Worm (Caenorhabditis elegans) whole organism, young adult: Measurements from ENCODE around the gene str-97.

Source experiments
- B0261.1 ChIP-seq: sonication (generic microtip); optimal IDR thresholded peaks from 2 replicates; lab custom pipeline; 2016; ENCODE audit warnings: mild to moderate bottlenecking, missing genetic modification characterization, moderate library complexity, missing compliant biosample characterization
- C17E4.6 ChIP-seq: fragments of 200-800 bp; sonication (Bioruptor generic); IDR thresholded peaks from 2 replicates; pipeline ENCODE4 v1.3.6; 2022; ENCODE audit warnings: missing genetic modification reagents, missing genetic modification characterization, missing compliant biosample characterization
- D2030.7 ChIP-seq: fragments of 200-800 bp; sonication (Bioruptor generic); IDR thresholded peaks from 2 replicates; pipeline ENCODE4 v1.3.6; 2022; ENCODE audit warnings: missing genetic modification reagents, missing genetic modification characterization, missing compliant biosample characterization
- F10E7.11 ChIP-seq: sonication (generic microtip); optimal IDR thresholded peaks from 2 replicates; lab custom pipeline; 2017; ENCODE audit warnings: mild to moderate bottlenecking, missing genetic modification characterization, moderate library complexity, missing compliant biosample characterization
- F23B12.7 ChIP-seq: sonication (generic microtip); optimal IDR thresholded peaks from 2 replicates; lab custom pipeline; 2017; ENCODE audit warnings: missing genetic modification characterization, mild to moderate bottlenecking, missing compliant biosample characterization, antibody characterized with exemption, moderate library complexity; ENCODE audit not compliant: insufficient read depth
- F37B4.10 ChIP-seq: fragments of 200-800 bp; sonication (Bioruptor generic); IDR thresholded peaks from 2 replicates; pipeline ENCODE4 v1.3.6; 2022; ENCODE audit warnings: missing genetic modification characterization, missing compliant biosample characterization
- F39B2.1 ChIP-seq: fragments of 200-800 bp; sonication (Bioruptor generic); IDR thresholded peaks from 2 replicates; pipeline ENCODE4 v1.3.6; 2022; ENCODE audit warnings: missing genetic modification reagents, missing genetic modification characterization, missing compliant biosample characterization
- F49E8.2 ChIP-seq: sonication (generic microtip); optimal IDR thresholded peaks from 3 replicates; lab custom pipeline; 2017; ENCODE audit warnings: missing genetic modification characterization, mild to moderate bottlenecking, missing compliant biosample characterization, antibody characterized with exemption, moderate library complexity; ENCODE audit not compliant: insufficient read depth
- F55B11.4 ChIP-seq: sonication (generic microtip); optimal IDR thresholded peaks from 2 replicates; lab custom pipeline; 2016; ENCODE audit warnings: missing compliant biosample characterization, missing genetic modification characterization, borderline replicate concordance; ENCODE audit not compliant: insufficient read depth
- F57A8.1 ChIP-seq: fragments of 200-800 bp; sonication (Bioruptor generic); optimal IDR thresholded peaks from 2 replicates; lab custom pipeline; 2018; ENCODE audit warnings: mild to moderate bottlenecking, missing genetic modification characterization, moderate library complexity, missing compliant biosample characterization
- Y53G8AR.9 ChIP-seq: fragments of 200-800 bp; sonication (Bioruptor generic); conservative IDR thresholded peaks from 2 replicates; pipeline ENCODE4 v1.3.6; 2022; ENCODE audit warnings: missing genetic modification reagents, missing genetic modification characterization, missing compliant biosample characterization
- akir-1 ChIP-seq: fragments of 200-800 bp; sonication (Bioruptor generic); optimal IDR thresholded peaks from 2 replicates; lab custom pipeline; 2018; ENCODE audit warnings: mild to moderate bottlenecking, missing genetic modification characterization, moderate library complexity, missing compliant biosample characterization
- aptf-2 ChIP-seq: fragments of 200-800 bp; sonication (Bioruptor generic); conservative IDR thresholded peaks from 2 replicates; pipeline ENCODE4 v1.3.6; 2022; ENCODE audit warnings: missing genetic modification reagents, missing genetic modification characterization, missing compliant biosample characterization
- aptf-3 ChIP-seq: fragments of 200-800 bp; sonication (Bioruptor generic); IDR thresholded peaks from 2 replicates; pipeline ENCODE4 v1.3.6; 2022; ENCODE audit warnings: missing genetic modification characterization, missing compliant biosample characterization
- atf-7 ChIP-seq: sonication (generic microtip); optimal IDR thresholded peaks from 2 replicates; lab custom pipeline; 2017; ENCODE audit warnings: mild to moderate bottlenecking, missing genetic modification characterization, missing compliant biosample characterization
- attf-3 ChIP-seq: fragments of 200-800 bp; sonication (Bioruptor generic); conservative IDR thresholded peaks from 2 replicates; pipeline ENCODE4 v1.3.6; 2022; ENCODE audit warnings: missing genetic modification reagents, missing genetic modification characterization, missing compliant biosample characterization
- attf-5 ChIP-seq: fragments of 200-800 bp; sonication (Bioruptor generic); optimal IDR thresholded peaks from 2 replicates; lab custom pipeline; 2018; ENCODE audit warnings: mild to moderate bottlenecking, missing genetic modification characterization, missing compliant biosample characterization
- ceh-100 ChIP-seq: fragments of 200-800 bp; sonication (Bioruptor generic); IDR thresholded peaks from 2 replicates; pipeline ENCODE4 v1.3.6; 2022; ENCODE audit warnings: missing genetic modification reagents, missing genetic modification characterization, missing compliant biosample characterization
- ceh-27 ChIP-seq: fragments of 200-800 bp; sonication (Bioruptor generic); optimal IDR thresholded peaks from 2 replicates; lab custom pipeline; 2018; ENCODE audit warnings: mild to moderate bottlenecking, missing genetic modification characterization, moderate library complexity, missing compliant biosample characterization
- egl-44 ChIP-seq: fragments of 200-800 bp; sonication (Bioruptor generic); IDR thresholded peaks from 2 replicates; pipeline ENCODE4 v1.3.6; 2022; ENCODE audit warnings: missing genetic modification reagents, missing genetic modification characterization, missing compliant biosample characterization
- egrh-3 ChIP-seq: fragments of 200-800 bp; sonication (Bioruptor generic); IDR thresholded peaks from 2 replicates; pipeline ENCODE4 v1.3.6; 2022; ENCODE audit warnings: missing genetic modification reagents, missing genetic modification characterization, missing compliant biosample characterization
- him-1 ChIP-seq: sonication (generic microtip); optimal IDR thresholded peaks from 2 replicates; lab custom pipeline; 2016; ENCODE audit warnings: missing genotype, missing genetic modification reagents, missing genetic modification characterization, missing compliant biosample characterization
- hmg-20 ChIP-seq: fragments of 200-800 bp; sonication (Bioruptor generic); IDR thresholded peaks from 2 replicates; pipeline ENCODE4 v1.3.6; 2022; ENCODE audit warnings: missing genetic modification reagents, missing genetic modification characterization, missing compliant biosample characterization
- lag-1 ChIP-seq: fragments of 200-800 bp; sonication (Bioruptor generic); IDR thresholded peaks from 2 replicates; pipeline ENCODE4 v1.3.6; 2022; ENCODE audit warnings: missing genetic modification reagents, missing genetic modification characterization, missing compliant biosample characterization
- lin-26 ChIP-seq: fragments of 200-800 bp; sonication (Bioruptor generic); IDR thresholded peaks from 2 replicates; pipeline ENCODE4 v1.3.6; 2022; ENCODE audit warnings: missing genetic modification reagents, missing genetic modification characterization, missing compliant biosample characterization
- lin-40 ChIP-seq: sonication (generic microtip); optimal IDR thresholded peaks from 2 replicates; lab custom pipeline; 2016; ENCODE audit warnings: missing genetic modification characterization, mild to moderate bottlenecking, missing compliant biosample characterization, missing genotype, missing genetic modification reagents
- lir-1 ChIP-seq: fragments of 200-800 bp; sonication (Bioruptor generic); conservative IDR thresholded peaks from 2 replicates; pipeline ENCODE4 v1.3.6; 2022; ENCODE audit warnings: missing genetic modification reagents, missing genetic modification characterization, missing compliant biosample characterization
- madf-3 ChIP-seq: fragments of 200-800 bp; sonication (Bioruptor generic); IDR thresholded peaks from 2 replicates; pipeline ENCODE4 v1.3.6; 2022; ENCODE audit warnings: missing genetic modification reagents, missing genetic modification characterization, missing compliant biosample characterization
- nfya-2 ChIP-seq: fragments of 200-800 bp; sonication (Bioruptor generic); IDR thresholded peaks from 2 replicates; pipeline ENCODE4 v1.3.6; 2022; ENCODE audit warnings: missing genetic modification reagents, missing genetic modification characterization, missing compliant biosample characterization
- nhr-179 ChIP-seq: sonication (generic microtip); optimal IDR thresholded peaks from 2 replicates; lab custom pipeline; 2016; ENCODE audit warnings: mild to moderate bottlenecking, missing genetic modification characterization, missing compliant biosample characterization
- pbrm-1 ChIP-seq: fragments of 200-800 bp; sonication (Bioruptor generic); IDR thresholded peaks from 2 replicates; pipeline ENCODE4 v1.3.6; 2022; ENCODE audit warnings: missing genetic modification reagents, missing genetic modification characterization, missing compliant biosample characterization
- pha-4 ChIP-seq: fragments of 150-350 bp; sonication (generic microtip); optimal IDR thresholded peaks from 2 replicates; lab custom pipeline; 2014; ENCODE audit warnings: missing biosample characterization, missing genetic modification reagents, missing genetic modification characterization
- rpc-1 ChIP-seq, 2 experiments: fragments of 150-350 bp in 1 of 2; sonication (generic microtip) in 1 of 2; optimal IDR thresholded peaks; 2 replicates each; lab custom pipeline; 2014 to 2018; ENCODE audit warnings: missing biosample characterization in 1 of 2, missing genetic modification characterization in 1 of 2, missing genetic modification reagents in 1 of 2, missing genotype in 1 of 2
- sdz-38 ChIP-seq: sonication (generic microtip); optimal IDR thresholded peaks from 2 replicates; lab custom pipeline; 2016; ENCODE audit warnings: missing genotype, missing genetic modification characterization, missing compliant biosample characterization
- snpc-1.1 ChIP-seq: sonication (generic microtip); optimal IDR thresholded peaks from 2 replicates; lab custom pipeline; 2017; ENCODE audit warnings: missing genetic modification characterization, mild to moderate bottlenecking, missing compliant biosample characterization, antibody characterized with exemption, moderate library complexity, missing genotype, missing genetic modification reagents; ENCODE audit not compliant: insufficient read depth
- snpc-3.4 ChIP-seq: sonication (generic microtip); optimal IDR thresholded peaks from 2 replicates; lab custom pipeline; 2017; ENCODE audit warnings: missing genetic modification characterization, mild to moderate bottlenecking, missing compliant biosample characterization, antibody characterized with exemption, moderate library complexity, missing genotype, missing genetic modification reagents
- sptf-2 ChIP-seq: fragments of 200-800 bp; sonication (Bioruptor generic); optimal IDR thresholded peaks from 2 replicates; lab custom pipeline; 2018; ENCODE audit warnings: mild to moderate bottlenecking, missing genetic modification characterization, missing compliant biosample characterization
- tbx-9 ChIP-seq: sonication (generic microtip); optimal IDR thresholded peaks from 2 replicates; lab custom pipeline; 2016; ENCODE audit warnings: borderline replicate concordance, missing genetic modification characterization, inconsistent platforms, missing compliant biosample characterization
- unc-62 ChIP-seq: fragments of 150-350 bp; optimal IDR thresholded peaks from 2 replicates; lab custom pipeline; 2014; ENCODE audit warnings: missing biosample characterization, missing genetic modification reagents, missing genetic modification characterization
- xnd-1 ChIP-seq: sonication (generic microtip); optimal IDR thresholded peaks from 2 replicates; lab custom pipeline; 2016; ENCODE audit warnings: missing genotype, missing genetic modification reagents, missing genetic modification characterization, missing compliant biosample characterization
- ztf-28 ChIP-seq: fragments of 200-800 bp; sonication (Bioruptor generic); IDR thresholded peaks from 2 replicates; pipeline ENCODE4 v1.3.6; 2022; ENCODE audit warnings: missing genetic modification reagents, missing genetic modification characterization, missing compliant biosample characterization
- ztf-6 ChIP-seq: fragments of 200-800 bp; sonication (Bioruptor generic); IDR thresholded peaks from 2 replicates; pipeline ENCODE4 v1.3.6; 2022; ENCODE audit warnings: missing genetic modification reagents, missing genetic modification characterization, missing compliant biosample characterization

Gene str-97

DNA sequence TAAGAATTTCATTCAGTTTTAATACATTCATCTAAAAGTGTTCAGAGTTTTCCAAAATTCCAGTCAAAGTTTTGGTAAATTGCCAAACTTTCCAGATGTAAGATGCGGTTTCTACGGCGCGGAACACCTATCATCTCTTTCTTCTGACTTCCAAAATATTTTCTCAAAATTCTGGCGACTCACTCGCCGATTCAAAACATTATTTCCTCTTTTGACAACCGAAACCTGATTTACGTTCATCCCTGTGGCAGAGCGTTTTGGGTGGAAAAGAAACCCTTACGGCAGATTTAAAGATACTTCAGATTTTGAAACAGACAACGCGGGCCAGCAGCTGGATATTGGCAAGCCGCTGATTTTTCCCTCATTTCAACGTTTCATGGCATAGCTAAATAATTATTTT, 43.0 kb upstream of the str-97 start, which contains the start of gene F11A5.5:
Gene F11A5.5, plus strand, starts transcription at position 301 of the 400 bp plus-strand sequence.
- TF ChIP-seq pha-4 (tag; lab: Kevin White, UChicago) (no peak), F39B2.1 (GFP tag; lab: Robert Waterston, UW) (no peak), B0261.1 (tag; lab: Kevin White, UChicago) (no peak), F57A8.1 (GFP tag; lab: Kevin White, UChicago) (no peak), nhr-179 (tag; lab: Kevin White, UChicago) (no peak), snpc-1.1 (no peak), sdz-38 (tag; lab: Kevin White, UChicago) (no peak), attf-5 (GFP tag; lab: Kevin White, UChicago) (no peak), sptf-2 (no peak), ztf-6 (GFP tag; lab: Robert Waterston, UW) (no peak)

DNA sequence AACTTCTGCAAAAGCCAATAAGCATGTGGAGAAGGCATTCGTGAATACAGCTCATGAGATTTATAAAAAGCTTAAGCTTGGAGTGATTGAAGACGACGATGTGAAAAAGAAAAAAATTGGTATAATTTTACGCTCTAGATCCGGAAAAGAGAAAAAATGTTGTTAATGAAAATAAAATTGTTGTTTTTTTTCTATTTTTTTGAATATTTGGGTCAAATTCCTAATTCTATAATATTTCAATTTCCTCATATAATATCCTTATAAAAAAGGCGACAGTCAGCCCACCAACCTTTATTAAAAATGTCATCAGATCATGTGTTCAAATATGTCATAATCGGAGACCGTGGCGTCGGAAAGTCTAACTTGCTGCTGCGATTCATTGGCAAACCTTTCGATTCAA, 40.4 kb upstream of the str-97 start, which contains the start of gene rabr-3:
Gene rabr-3, plus strand, starts transcription at position 301 of the 400 bp plus-strand sequence.
- TF ChIP-seq nfya-2 (GFP tag; lab: Robert Waterston, UW) (no peak), rpc-1 (optimal IDR thresholded peaks at IDR 0.05; lab: Kevin White, UChicago) (no peak), rpc-1 (tag; optimal IDR thresholded peaks at IDR 0.05; lab: Kevin White, UChicago) (no peak), lir-1 (GFP tag; lab: Robert Waterston, UW) (no peak), lin-40 (no peak), madf-3 (GFP tag; lab: Robert Waterston, UW) (no peak), F10E7.11 (tag; lab: Kevin White, UChicago) (no peak), aptf-3 (no peak), Y53G8AR.9 (GFP tag; lab: Robert Waterston, UW) (no peak), C17E4.6 (no peak), sptf-2 (no peak), unc-62 (GFP tag; lab: Kevin White, UChicago) (no peak), egrh-3 (GFP tag; lab: Robert Waterston, UW) (no peak), F49E8.2 (tag; lab: Kevin White, UChicago) (no peak), attf-3 (no peak), ztf-28 (GFP tag; lab: Robert Waterston, UW) (no peak), F23B12.7 (tag; lab: Kevin White, UChicago) (no peak), aptf-2 (GFP tag; lab: Robert Waterston, UW) (no peak), ceh-100 (GFP tag; lab: Robert Waterston, UW) (no peak), F55B11.4 (tag; lab: Kevin White, UChicago) (no peak), lin-26 (GFP tag; lab: Robert Waterston, UW) (no peak)
- TF ChIP-seq, all 124 proteins: peak for 0

DNA sequence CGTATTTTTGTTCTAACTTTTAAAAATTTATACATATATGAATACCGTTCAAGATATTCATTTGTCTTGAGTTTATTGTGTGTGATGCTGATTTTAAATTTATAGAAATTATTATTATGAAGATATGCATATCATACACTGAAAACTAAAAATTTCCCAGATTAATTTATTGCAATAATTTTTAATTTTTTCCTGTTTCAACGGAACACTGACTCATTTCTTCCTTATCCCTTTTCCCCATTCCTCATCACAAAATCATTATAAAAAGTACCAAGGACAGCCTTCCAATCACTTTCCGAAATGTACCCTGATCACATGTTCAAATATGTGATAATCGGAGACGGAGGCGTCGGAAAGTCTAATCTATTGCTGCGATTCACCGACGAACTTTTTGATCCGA, 39.6 kb upstream of the str-97 start, which contains the start of gene rabr-4:
Gene rabr-4, plus strand, starts transcription at position 301 of the 400 bp plus-strand sequence.
- TF ChIP-seq egl-44 (GFP tag; lab: Robert Waterston, UW) = no peak
- TF ChIP-seq nhr-179 (tag; lab: Kevin White, UChicago) = no peak
- TF ChIP-seq F10E7.11 (tag; lab: Kevin White, UChicago) = no peak
- TF ChIP-seq F55B11.4 (tag; lab: Kevin White, UChicago) = no peak
- TF ChIP-seq xnd-1 = no peak
- TF ChIP-seq, all 124 proteins: peak for 0

DNA sequence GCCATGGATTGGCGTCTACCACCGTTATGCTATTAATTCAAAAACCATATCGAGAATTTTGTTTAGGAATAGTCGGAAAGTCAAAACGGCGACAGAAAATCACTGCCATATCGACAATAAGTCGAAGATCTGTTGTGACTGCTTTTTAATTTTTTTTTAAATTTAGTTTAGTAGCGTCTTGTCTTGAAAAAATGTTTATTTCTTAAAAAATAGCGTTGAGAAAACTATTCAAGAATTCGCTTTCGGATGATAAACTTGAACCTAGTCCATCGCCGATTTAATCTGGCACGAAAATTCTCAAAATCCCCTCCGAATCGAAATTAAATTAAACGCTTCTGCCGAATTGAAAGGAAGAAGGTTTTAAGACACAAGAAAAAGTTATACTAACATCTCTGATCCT, 37.1 kb upstream of the str-97 start, which contains the start of gene srh-279:
Gene srh-279, plus strand, starts transcription at position 301 of the 400 bp plus-strand sequence.
- TF ChIP-seq akir-1 (GFP tag; lab: Kevin White, UChicago) (no peak), ceh-27 (GFP tag; lab: Kevin White, UChicago) (no peak), F37B4.10 (GFP tag; lab: Robert Waterston, UW) (no peak), him-1 (tag; lab: Kevin White, UChicago) (no peak), F23B12.7 (tag; lab: Kevin White, UChicago) (no peak), tbx-9 (tag; lab: Kevin White, UChicago) (no peak), pbrm-1 (GFP tag; lab: Robert Waterston, UW) (no peak), hmg-20 (GFP tag; lab: Robert Waterston, UW) (no peak), lag-1 (no peak), nhr-179 (tag; lab: Kevin White, UChicago) (no peak), atf-7 (tag; lab: Kevin White, UChicago) (no peak), madf-3 (GFP tag; lab: Robert Waterston, UW) (no peak), D2030.7 (GFP tag; lab: Robert Waterston, UW) (no peak), snpc-3.4 (tag; lab: Kevin White, UChicago) (no peak), F39B2.1 (GFP tag; lab: Robert Waterston, UW) (no peak), snpc-1.1 (no peak)
